Worm (Caenorhabditis elegans) whole organism, L2 larva: Measurements from ENCODE around the gene ubc-8.

Experiments used
- C34F6.9 ChIP-seq: fragments of 150-350 bp; optimal IDR thresholded peaks from 2 replicates; lab custom pipeline; 2014; ENCODE audit warnings: missing biosample characterization, missing genetic modification characterization
- F13H6.1 ChIP-seq: sonication (generic microtip); optimal IDR thresholded peaks from 2 replicates; lab custom pipeline; 2016; ENCODE audit warnings: missing genetic modification characterization, missing compliant biosample characterization
- R02D3.7 ChIP-seq: fragments of 150-350 bp; optimal IDR thresholded peaks from 2 replicates; lab custom pipeline; 2014; ENCODE audit warnings: missing biosample characterization, missing genetic modification characterization
- Y55F3AM.14 ChIP-seq: fragments of 200-800 bp; sonication (Bioruptor generic); optimal IDR thresholded peaks from 2 replicates; lab custom pipeline; 2018; ENCODE audit warnings: mild to moderate bottlenecking, missing genetic modification characterization, missing compliant biosample characterization
- ZK546.5 ChIP-seq: sonication (generic microtip); optimal IDR thresholded peaks from 2 replicates; lab custom pipeline; 2017; ENCODE audit warnings: missing biosample characterization, missing genetic modification characterization
- alr-1 ChIP-seq: fragments of 150-350 bp; optimal IDR thresholded peaks from 2 replicates; lab custom pipeline; 2014; ENCODE audit warnings: missing biosample characterization, missing genetic modification characterization
- aly-2 ChIP-seq: fragments of 150-350 bp; optimal IDR thresholded peaks from 2 replicates; lab custom pipeline; 2014; ENCODE audit warnings: missing biosample characterization, missing genetic modification characterization
- ama-1 ChIP-seq: fragments of 150-350 bp; optimal IDR thresholded peaks from 2 replicates; lab custom pipeline; 2018; ENCODE audit warnings: inconsistent platforms
- blmp-1 ChIP-seq: sonication (generic microtip); optimal IDR thresholded peaks from 2 replicates; lab custom pipeline; 2017; ENCODE audit warnings: missing genetic modification characterization, mild to moderate bottlenecking, missing compliant biosample characterization, antibody characterized with exemption, moderate library complexity; ENCODE audit not compliant: insufficient read depth
- ceh-16 ChIP-seq: fragments of 150-350 bp; optimal IDR thresholded peaks from 2 replicates; lab custom pipeline; 2014; ENCODE audit warnings: missing biosample characterization, missing genetic modification characterization
- ceh-82 ChIP-seq: fragments of 150-350 bp; optimal IDR thresholded peaks from 2 replicates; lab custom pipeline; 2014; ENCODE audit warnings: missing biosample characterization, missing genetic modification characterization
- crh-2 ChIP-seq: sonication (generic microtip); optimal IDR thresholded peaks from 2 replicates; lab custom pipeline; 2017; ENCODE audit warnings: missing biosample characterization, missing genetic modification characterization
- dmd-4 ChIP-seq: sonication (generic microtip); optimal IDR thresholded peaks from 2 replicates; lab custom pipeline; 2017; ENCODE audit warnings: missing biosample characterization, missing genetic modification characterization
- egl-27 ChIP-seq: sonication (generic microtip); optimal IDR thresholded peaks from 3 replicates; lab custom pipeline; 2017; ENCODE audit warnings: missing biosample characterization, missing genetic modification reagents, missing genetic modification characterization
- elt-1 ChIP-seq: fragments of 150-350 bp; optimal IDR thresholded peaks from 2 replicates; lab custom pipeline; 2014; ENCODE audit warnings: missing biosample characterization, missing genetic modification characterization
- elt-3 ChIP-seq: sonication (generic microtip); optimal IDR thresholded peaks from 2 replicates; lab custom pipeline; 2017; ENCODE audit warnings: missing biosample characterization, missing genetic modification characterization
- fos-1 ChIP-seq: fragments of 150-350 bp; optimal IDR thresholded peaks from 2 replicates; lab custom pipeline; 2014; ENCODE audit warnings: missing biosample characterization, missing genetic modification characterization
- gmeb-1 ChIP-seq: fragments of 150-350 bp; optimal IDR thresholded peaks from 2 replicates; lab custom pipeline; 2014; ENCODE audit warnings: missing biosample characterization, missing genetic modification characterization
- lin-11 ChIP-seq: fragments of 150-350 bp; sonication (generic microtip); optimal IDR thresholded peaks from 2 replicates; lab custom pipeline; 2014; ENCODE audit warnings: missing biosample characterization, missing genetic modification characterization, inconsistent platforms, mixed read lengths
- lin-13 ChIP-seq: fragments of 150-350 bp; optimal IDR thresholded peaks from 2 replicates; lab custom pipeline; 2014; ENCODE audit warnings: missing biosample characterization, missing genetic modification reagents, missing genetic modification characterization
- lin-39 ChIP-seq: fragments of 150-350 bp; optimal IDR thresholded peaks from 2 replicates; lab custom pipeline; 2014; ENCODE audit warnings: missing biosample characterization, missing genetic modification reagents, missing genetic modification characterization
- lsy-2 ChIP-seq, 2 experiments: fragments of 150-350 bp in 1 of 2; sonication (generic microtip) in 1 of 2; optimal IDR thresholded peaks; 2 replicates each; lab custom pipeline; 2014 to 2017; ENCODE audit warnings: missing biosample characterization in 2 of 2, missing genetic modification characterization in 2 of 2
- mab-5 ChIP-seq: fragments of 150-350 bp; optimal IDR thresholded peaks from 2 replicates; lab custom pipeline; 2014; ENCODE audit warnings: missing biosample characterization, missing genetic modification characterization
- mbf-1 ChIP-seq: sonication (generic microtip); optimal IDR thresholded peaks from 2 replicates; lab custom pipeline; 2017; ENCODE audit warnings: missing biosample characterization, missing genetic modification characterization
- nhr-10 ChIP-seq: sonication (generic microtip); optimal IDR thresholded peaks from 2 replicates; lab custom pipeline; 2017; ENCODE audit warnings: missing biosample characterization, missing genetic modification characterization
- nhr-11 ChIP-seq: fragments of 150-350 bp; optimal IDR thresholded peaks from 2 replicates; lab custom pipeline; 2014; ENCODE audit warnings: missing biosample characterization, missing genetic modification characterization
- nhr-12 ChIP-seq: fragments of 150-350 bp; optimal IDR thresholded peaks from 2 replicates; lab custom pipeline; 2014; ENCODE audit warnings: missing biosample characterization, missing genetic modification characterization
- nhr-129 ChIP-seq: fragments of 150-350 bp; optimal IDR thresholded peaks from 2 replicates; lab custom pipeline; 2014; ENCODE audit warnings: missing biosample characterization, missing genetic modification characterization
- nhr-21 ChIP-seq: fragments of 150-350 bp; optimal IDR thresholded peaks from 2 replicates; lab custom pipeline; 2014; ENCODE audit warnings: missing biosample characterization, missing genetic modification characterization
- nhr-23 ChIP-seq: fragments of 150-350 bp; optimal IDR thresholded peaks from 2 replicates; lab custom pipeline; 2014; ENCODE audit warnings: missing biosample characterization, missing genetic modification reagents, missing genetic modification characterization
- nhr-237 ChIP-seq: fragments of 150-350 bp; optimal IDR thresholded peaks from 2 replicates; lab custom pipeline; 2014; ENCODE audit warnings: missing biosample characterization, missing genetic modification characterization
- nhr-25 ChIP-seq: fragments of 150-350 bp; sonication (generic microtip); optimal IDR thresholded peaks from 3 replicates; lab custom pipeline; 2014; ENCODE audit warnings: missing biosample characterization, missing genetic modification characterization
- nhr-6 ChIP-seq: fragments of 150-350 bp; optimal IDR thresholded peaks from 2 replicates; lab custom pipeline; 2014; ENCODE audit warnings: missing biosample characterization, missing genetic modification characterization
- nhr-77 ChIP-seq: fragments of 150-350 bp; optimal IDR thresholded peaks from 2 replicates; lab custom pipeline; 2014; ENCODE audit warnings: missing biosample characterization, missing genetic modification characterization
- peb-1 ChIP-seq: fragments of 150-350 bp; optimal IDR thresholded peaks from 2 replicates; lab custom pipeline; 2014; ENCODE audit warnings: missing biosample characterization, missing genetic modification characterization
- sem-4 ChIP-seq: fragments of 150-350 bp; optimal IDR thresholded peaks from 2 replicates; lab custom pipeline; 2014; ENCODE audit warnings: missing biosample characterization, missing genetic modification reagents, missing genetic modification characterization
- skn-1 ChIP-seq: sonication (generic microtip); optimal IDR thresholded peaks from 2 replicates; lab custom pipeline; 2017; ENCODE audit warnings: missing biosample characterization, missing genetic modification characterization
- sma-3 ChIP-seq: sonication (generic microtip); optimal IDR thresholded peaks from 2 replicates; lab custom pipeline; 2016; ENCODE audit warnings: missing genetic modification reagents, missing genetic modification characterization, missing compliant biosample characterization
- sma-9 ChIP-seq, 2 experiments: fragments of 150-350 bp in 1 of 2; sonication (generic microtip) in 1 of 2; optimal IDR thresholded peaks; 2 replicates each; lab custom pipeline; 2014 to 2016; ENCODE audit warnings: missing genetic modification characterization in 2 of 2, mild to moderate bottlenecking in 1 of 2, missing biosample characterization in 1 of 2, missing compliant biosample characterization in 1 of 2, missing genetic modification reagents in 1 of 2, moderate library complexity in 1 of 2
- snpc-4 ChIP-seq: fragments of 150-350 bp; optimal IDR thresholded peaks from 2 replicates; lab custom pipeline; 2014; ENCODE audit warnings: missing biosample characterization, missing genetic modification characterization
- unc-39 ChIP-seq: fragments of 150-350 bp; optimal IDR thresholded peaks from 2 replicates; lab custom pipeline; 2014; ENCODE audit warnings: missing biosample characterization, missing genetic modification characterization
- unc-55 ChIP-seq: fragments of 150-350 bp; sonication (generic microtip); optimal IDR thresholded peaks from 3 replicates; lab custom pipeline; 2014; ENCODE audit warnings: missing biosample characterization, missing genetic modification reagents, missing genetic modification characterization
- unc-62 ChIP-seq: fragments of 150-350 bp; optimal IDR thresholded peaks from 2 replicates; lab custom pipeline; 2014; ENCODE audit warnings: missing biosample characterization, missing genetic modification reagents, missing genetic modification characterization
- zag-1 ChIP-seq: fragments of 150-350 bp; optimal IDR thresholded peaks from 2 replicates; lab custom pipeline; 2014; ENCODE audit warnings: missing biosample characterization, missing genetic modification characterization
- ztf-1 ChIP-seq: fragments of 200-800 bp; sonication (Bioruptor generic); conservative IDR thresholded peaks from 2 replicates; pipeline ENCODE4 v1.3.6; 2022; ENCODE audit warnings: missing genetic modification characterization, missing compliant biosample characterization
- ztf-11 ChIP-seq: sonication (generic microtip); optimal IDR thresholded peaks from 2 replicates; lab custom pipeline; 2017; ENCODE audit warnings: missing biosample characterization, missing genetic modification characterization
- ztf-4 ChIP-seq: fragments of 150-350 bp; optimal IDR thresholded peaks from 2 replicates; lab custom pipeline; 2014; ENCODE audit warnings: missing biosample characterization, missing genetic modification characterization

ubc-8 gene

ce11 chrIV:2708329-2708965, 1.4 kb upstream of the ubc-8 start (continued):
- TF ChIP-seq fos-1 (tag; lab: Kevin White, UChicago) (peak; percentile 63), nhr-129 (tag; lab: Kevin White, UChicago) (peak; percentile 88), nhr-21 (tag; lab: Kevin White, UChicago) (peak; percentile 85), dmd-4 (no peak), nhr-12 (tag; lab: Kevin White, UChicago) (no peak), Y55F3AM.14 (GFP tag; lab: Kevin White, UChicago) (peak; percentile 70), F13H6.1 (tag; lab: Kevin White, UChicago) (peak; percentile 87)

ce11 chrIV:2705675-2706074, 1.4 kb downstream of the ubc-8 start:
- TF ChIP-seq elt-3 (tag; lab: Kevin White, UChicago) (no peak), dmd-4 (no peak), C34F6.9 (tag; lab: Kevin White, UChicago) (no peak), mab-5 (tag; lab: Kevin White, UChicago) (no peak), Y55F3AM.14 (GFP tag; lab: Kevin White, UChicago) (no peak), unc-62 (GFP tag; lab: Kevin White, UChicago) (no peak), peb-1 (tag; lab: Kevin White, UChicago) (no peak), unc-39 (tag; lab: Kevin White, UChicago) (no peak), alr-1 (no peak), R02D3.7 (tag; lab: Kevin White, UChicago) (no peak), crh-2 (tag; lab: Kevin White, UChicago) (no peak), zag-1 (tag; lab: Kevin White, UChicago) (no peak), lsy-2 (tag; optimal IDR thresholded peaks at IDR 0.05; lab: Kevin White, UChicago) (no peak)

- TF ChIP-seq unc-39 (tag; lab: Kevin White, UChicago) (no peak), aly-2 (tag; lab: Kevin White, UChicago) (no peak), mbf-1 (tag; lab: Kevin White, UChicago) (no peak), R02D3.7 (tag; lab: Kevin White, UChicago) (no peak), blmp-1 (tag; lab: Kevin White, UChicago) (no peak), ama-1 (lab: Kevin White, UChicago) (peak; percentile 74), sma-9 (GFP tag; optimal IDR thresholded peaks at IDR 0.05; lab: Kevin White, UChicago) (no peak), sma-9 (tag; optimal IDR thresholded peaks at IDR 0.05; lab: Kevin White, UChicago) (no peak), nhr-6 (no peak), elt-1 (no peak), ceh-16 (tag; lab: Kevin White, UChicago) (no peak), C34F6.9 (tag; lab: Kevin White, UChicago) (peak; percentile 42), nhr-77 (tag; lab: Kevin White, UChicago) (no peak), lsy-2 (tag; optimal IDR thresholded peaks at IDR 0.05; lab: Kevin White, UChicago) (peak; percentile 82 to 97), lin-39 (tag; lab: Kevin White, UChicago) (no peak), peb-1 (tag; lab: Kevin White, UChicago) (no peak), nhr-237 (tag; lab: Kevin White, UChicago) (no peak), dmd-4 (no peak), ZK546.5 (tag; lab: Kevin White, UChicago) (no peak), lin-13 (GFP tag; lab: Kevin White, UChicago) (peak; percentile 69), unc-55 (GFP tag; lab: Kevin White, UChicago) (peak; percentile 68), nhr-23 (tag; lab: Kevin White, UChicago) (no peak), nhr-12 (tag; lab: Kevin White, UChicago) (no peak), skn-1 (tag; lab: Kevin White, UChicago) (no peak), sma-3 (peak; percentile 21), ztf-4 (tag; lab: Kevin White, UChicago) (no peak), crh-2 (tag; lab: Kevin White, UChicago) (peak; percentile 56), egl-27 (peak; percentile 15), unc-62 (GFP tag; lab: Kevin White, UChicago) (no peak), nhr-10 (no peak), nhr-11 (no peak), sem-4 (tag; lab: Kevin White, UChicago) (no peak), elt-3 (tag; lab: Kevin White, UChicago) (no peak), gmeb-1 (tag; lab: Kevin White, UChicago) (peak; percentile 49), ztf-11 (tag; lab: Kevin White, UChicago) (no peak), F13H6.1 (tag; lab: Kevin White, UChicago) (no peak), lin-11 (tag; lab: Kevin White, UChicago) (peak; percentile 5), alr-1 (no peak), ceh-82 (tag; lab: Kevin White, UChicago) (no peak), snpc-4 (tag; lab: Kevin White, UChicago) (no peak), fos-1 (tag; lab: Kevin White, UChicago) (no peak), nhr-25 (peak; percentile 60), ztf-1 (GFP tag; lab: Robert Waterston, UW) (no peak), nhr-129 (tag; lab: Kevin White, UChicago) (peak; percentile 49)
Observed at ce11 chrIV:2703927-2704401, 3.1 kb downstream of the ubc-8 start, which contains the start of gene Y94H6A.5. Gene Y94H6A.5, minus strand, starts transcription at chrIV:2703977.
